Worm (Caenorhabditis elegans): Measurements from ENCODE around the gene syx-5.

ce11 chrV:11773934-11774333, 9.2 kb downstream of the syx-5 start:
- no peak for TF ChIP-seq pqm-1 (tag; optimal IDR thresholded peaks at IDR 0.05)
- TF ChIP-seq ztf-11 (tag; optimal IDR thresholded peaks at IDR 0.05): no peak
- no peak for TF ChIP-seq ceh-28 (tag; optimal IDR thresholded peaks at IDR 0.05)
- TF ChIP-seq mdl-1 (tag; optimal IDR thresholded peaks at IDR 0.05): no peak
- no peak for TF ChIP-seq nhr-76 (tag; optimal IDR thresholded peaks at IDR 0.05)
- TF ChIP-seq unc-62 (GFP tag; optimal IDR thresholded peaks at IDR 0.05): no peak
- TF ChIP-seq aly-2 (tag; optimal IDR thresholded peaks at IDR 0.05): no peak
- no peak for TF ChIP-seq nhr-237 (tag; optimal IDR thresholded peaks at IDR 0.05)
- no peak for TF ChIP-seq pha-4 (tag; optimal IDR thresholded peaks at IDR 0.05)
- TF ChIP-seq skn-1 (tag; optimal IDR thresholded peaks at IDR 0.05): no peak
- no peak for TF ChIP-seq hmg-11 (tag; optimal IDR thresholded peaks at IDR 0.05)
- no peak for TF ChIP-seq nfya-1 (tag; optimal IDR thresholded peaks at IDR 0.05; ENCODE audit: insufficient read depth)
